Fruit fly (Drosophila melanogaster) whole organism, prepupa: Measurements from ENCODE around the gene prt.

Experiments used
- Blimp-1 ChIP-seq: fragments of 200-800 bp; sonication (Bioruptor generic); optimal IDR thresholded peaks from 3 replicates; lab custom pipeline; 2017; ENCODE audit warnings: missing biosample characterization, missing genetic modification characterization, mild to moderate bottlenecking, moderate library complexity, missing genetic modification reagents
- CG10631 ChIP-seq: fragments of 200-800 bp; sonication (Bioruptor generic); optimal IDR thresholded peaks from 2 replicates; lab custom pipeline; 2016; ENCODE audit warnings: missing biosample characterization, missing genetic modification characterization
- CG11294 ChIP-seq: fragments of 200-800 bp; sonication (Bioruptor generic); IDR thresholded peaks from 2 replicates; pipeline ENCODE4 v1.3.6; 2022; ENCODE audit warnings: missing biosample characterization, missing genetic modification characterization
- CG11762 ChIP-seq: fragments of 200-800 bp; sonication (Bioruptor generic); optimal IDR thresholded peaks from 3 replicates; lab custom pipeline; 2016; ENCODE audit warnings: missing biosample characterization, missing genetic modification characterization; ENCODE audit not compliant: insufficient read depth
- CG1621 ChIP-seq: fragments of 200-800 bp; sonication (Bioruptor generic); optimal IDR thresholded peaks from 3 replicates; lab custom pipeline; 2018; ENCODE audit warnings: missing biosample characterization, mild to moderate bottlenecking, missing genetic modification characterization
- CG3032 ChIP-seq: fragments of 200-800 bp; optimal IDR thresholded peaks from 2 replicates; lab custom pipeline; 2019; ENCODE audit warnings: missing biosample characterization, mild to moderate bottlenecking, missing genetic modification characterization, moderate library complexity
- CG31627 ChIP-seq: fragments of 200-800 bp; sonication (Bioruptor generic); optimal IDR thresholded peaks from 3 replicates; lab custom pipeline; 2016; ENCODE audit warnings: missing biosample characterization, missing genetic modification characterization
- CG32006 ChIP-seq: fragments of 200-800 bp; sonication (Bioruptor generic); optimal IDR thresholded peaks from 3 replicates; lab custom pipeline; 2017; ENCODE audit warnings: missing biosample characterization, mild to moderate bottlenecking, missing genetic modification characterization
- CG34406 ChIP-seq: fragments of 200-800 bp; sonication (Bioruptor generic); optimal IDR thresholded peaks from 3 replicates; lab custom pipeline; 2016; ENCODE audit warnings: missing biosample characterization, missing genetic modification characterization
- CG3919 ChIP-seq: fragments of 200-800 bp; sonication (Bioruptor generic); optimal IDR thresholded peaks from 3 replicates; lab custom pipeline; 2016; ENCODE audit warnings: missing biosample characterization, missing genetic modification characterization
- CG6276 ChIP-seq: fragments of 200-800 bp; sonication (Bioruptor generic); optimal IDR thresholded peaks from 2 replicates; lab custom pipeline; 2017; ENCODE audit warnings: missing biosample characterization, mild to moderate bottlenecking, missing genetic modification characterization
- CG6792 ChIP-seq: fragments of 200-800 bp; sonication (Bioruptor generic); optimal IDR thresholded peaks from 3 replicates; lab custom pipeline; 2016; ENCODE audit warnings: missing biosample characterization, missing genetic modification characterization
- CG6854 ChIP-seq: fragments of 200-800 bp; sonication (Bioruptor generic); optimal IDR thresholded peaks from 2 replicates; lab custom pipeline; 2017; ENCODE audit warnings: missing biosample characterization, mild to moderate bottlenecking, missing genetic modification characterization
- CG7368 ChIP-seq: fragments of 200-800 bp; sonication (Bioruptor generic); optimal IDR thresholded peaks from 3 replicates; lab custom pipeline; 2016; ENCODE audit warnings: missing biosample characterization, missing genetic modification characterization
- CG8119 ChIP-seq: fragments of 200-800 bp; sonication (Bioruptor generic); IDR thresholded peaks from 3 replicates; pipeline ENCODE4 v1.3.6; 2022; ENCODE audit warnings: missing biosample characterization, missing genetic modification characterization
- CG8319 ChIP-seq: fragments of 200-800 bp; sonication (Bioruptor generic); optimal IDR thresholded peaks from 3 replicates; lab custom pipeline; 2016; ENCODE audit warnings: missing biosample characterization, missing genetic modification characterization
- CG8632 ChIP-seq: fragments of 200-800 bp; sonication (Bioruptor generic); optimal IDR thresholded peaks from 3 replicates; lab custom pipeline; 2016; ENCODE audit warnings: missing biosample characterization, missing genetic modification characterization
- CG9139 ChIP-seq: fragments of 200-800 bp; sonication (Bioruptor generic); optimal IDR thresholded peaks from 3 replicates; lab custom pipeline; 2017; ENCODE audit warnings: missing biosample characterization, mild to moderate bottlenecking, missing genetic modification characterization
- Eip75B ChIP-seq: fragments of 200-800 bp; sonication (Bioruptor generic); optimal IDR thresholded peaks from 3 replicates; lab custom pipeline; 2016; ENCODE audit warnings: missing biosample characterization, missing genetic modification characterization
- Eip78C ChIP-seq: fragments of 200-800 bp; sonication (Bioruptor generic); peaks from one replicate; lab custom pipeline; 2016; ENCODE audit warnings: missing biosample characterization, missing genetic modification characterization
- Ets21C ChIP-seq: fragments of 200-800 bp; sonication (Bioruptor generic); optimal IDR thresholded peaks from 3 replicates; lab custom pipeline; 2016; ENCODE audit warnings: missing biosample characterization, missing genetic modification characterization
- Ets96B ChIP-seq: fragments of 200-800 bp; optimal IDR thresholded peaks from 2 replicates; lab custom pipeline; 2019; ENCODE audit warnings: missing biosample characterization, mild to moderate bottlenecking, missing genetic modification characterization, moderate library complexity
- Gug ChIP-seq: fragments of 200-800 bp; sonication (Bioruptor generic); IDR thresholded peaks from 2 replicates; pipeline ENCODE4 v1.3.6; 2022; ENCODE audit warnings: missing biosample characterization, missing genetic modification characterization
- Hr38 ChIP-seq: sonication (Bioruptor generic); optimal IDR thresholded peaks from 2 replicates; lab custom pipeline; 2016; ENCODE audit warnings: missing biosample characterization, missing genetic modification characterization
- Hr39 ChIP-seq: fragments of 200-800 bp; sonication (Bioruptor generic); optimal IDR thresholded peaks from 2 replicates; lab custom pipeline; 2016; ENCODE audit warnings: missing biosample characterization, missing genetic modification characterization
- Hr4 ChIP-seq: fragments of 200-800 bp; sonication (Bioruptor generic); optimal IDR thresholded peaks from 3 replicates; lab custom pipeline; 2016; ENCODE audit warnings: missing biosample characterization, missing genetic modification characterization
- Lpt ChIP-seq: fragments of 200-800 bp; sonication (Bioruptor generic); optimal IDR thresholded peaks from 3 replicates; lab custom pipeline; 2016; ENCODE audit warnings: missing biosample characterization, missing genetic modification characterization
- Met ChIP-seq: fragments of 200-800 bp; sonication (Bioruptor generic); optimal IDR thresholded peaks from 3 replicates; lab custom pipeline; 2016; ENCODE audit warnings: missing biosample characterization, missing genetic modification characterization
- OdsH ChIP-seq: fragments of 200-800 bp; sonication (Bioruptor generic); optimal IDR thresholded peaks from 3 replicates; lab custom pipeline; 2016; ENCODE audit warnings: missing biosample characterization, missing genetic modification characterization
- Smox ChIP-seq: fragments of 200-800 bp; sonication (Bioruptor generic); optimal IDR thresholded peaks from 3 replicates; lab custom pipeline; 2016; ENCODE audit warnings: missing biosample characterization, missing genetic modification characterization
- Sox102F ChIP-seq: fragments of 200-800 bp; sonication (Bioruptor generic); optimal IDR thresholded peaks from 2 replicates; lab custom pipeline; 2016; ENCODE audit warnings: missing biosample characterization, mild to moderate bottlenecking, missing genetic modification characterization
- Sox15 ChIP-seq: fragments of 200-800 bp; sonication (Bioruptor generic); optimal IDR thresholded peaks from 3 replicates; lab custom pipeline; 2016; ENCODE audit warnings: missing biosample characterization, missing genetic modification characterization
- achi ChIP-seq: fragments of 200-800 bp; sonication (Bioruptor generic); optimal IDR thresholded peaks from 3 replicates; lab custom pipeline; 2016; ENCODE audit warnings: missing biosample characterization, missing genetic modification characterization
- acj6 ChIP-seq: fragments of 200-800 bp; sonication (Bioruptor generic); optimal IDR thresholded peaks from 3 replicates; lab custom pipeline; 2016; ENCODE audit warnings: missing biosample characterization, missing genetic modification characterization
- cyc ChIP-seq: fragments of 200-800 bp; sonication (Bioruptor generic); optimal IDR thresholded peaks from 3 replicates; lab custom pipeline; 2016; ENCODE audit warnings: missing biosample characterization, missing genetic modification characterization
- dsx ChIP-seq: fragments of 200-800 bp; optimal IDR thresholded peaks from 3 replicates; lab custom pipeline; 2019; ENCODE audit warnings: missing biosample characterization, mild to moderate bottlenecking, missing genetic modification characterization, moderate library complexity; ENCODE audit not compliant: poor library complexity, severe bottlenecking
- eg ChIP-seq: fragments of 200-800 bp; sonication (Bioruptor generic); IDR thresholded peaks from 3 replicates; pipeline ENCODE4 v1.3.6; 2022; ENCODE audit warnings: missing biosample characterization, missing genetic modification characterization
- esn ChIP-seq: fragments of 200-800 bp; sonication (Bioruptor generic); optimal IDR thresholded peaks from 2 replicates; lab custom pipeline; 2016; ENCODE audit warnings: missing biosample characterization, mild to moderate bottlenecking, missing genetic modification characterization, moderate library complexity
- fd85E ChIP-seq: fragments of 200-800 bp; sonication (Bioruptor generic); optimal IDR thresholded peaks from 3 replicates; lab custom pipeline; 2016; ENCODE audit warnings: missing biosample characterization, missing genetic modification characterization
- fkh ChIP-seq: fragments of 200-800 bp; sonication (Bioruptor generic); optimal IDR thresholded peaks from 3 replicates; lab custom pipeline; 2017; ENCODE audit warnings: missing biosample characterization, mild to moderate bottlenecking, missing genetic modification characterization, moderate library complexity
- net ChIP-seq: fragments of 200-800 bp; sonication (Bioruptor generic); optimal IDR thresholded peaks from 3 replicates; lab custom pipeline; 2016; ENCODE audit warnings: missing biosample characterization, missing genetic modification characterization
- pdm3 ChIP-seq: fragments of 200-800 bp; sonication (Bioruptor generic); optimal IDR thresholded peaks from 3 replicates; lab custom pipeline; 2016; ENCODE audit warnings: missing biosample characterization, missing genetic modification characterization
- ss ChIP-seq, 2 experiments: fragments of 200-800 bp; sonication (Bioruptor generic); optimal IDR thresholded peaks; 2 replicates in 1 of 2; 3 replicates in 1 of 2; lab custom pipeline; 2017 to 2018; ENCODE audit warnings: mild to moderate bottlenecking in 2 of 2, missing biosample characterization in 2 of 2, missing genetic modification characterization in 2 of 2, moderate library complexity in 1 of 2
- svp ChIP-seq: fragments of 200-800 bp; sonication (Bioruptor generic); peaks from one replicate; lab custom pipeline; 2016; ENCODE audit warnings: missing biosample characterization, missing genetic modification characterization
- topi ChIP-seq: fragments of 200-800 bp; sonication (Bioruptor generic); optimal IDR thresholded peaks from 3 replicates; lab custom pipeline; 2016; ENCODE audit warnings: missing biosample characterization, missing genetic modification characterization
- vri ChIP-seq: fragments of 200-800 bp; sonication (Bioruptor generic); optimal IDR thresholded peaks from 3 replicates; lab custom pipeline; 2016; ENCODE audit warnings: missing biosample characterization, mild to moderate bottlenecking, missing genetic modification characterization

prt gene

DNA sequence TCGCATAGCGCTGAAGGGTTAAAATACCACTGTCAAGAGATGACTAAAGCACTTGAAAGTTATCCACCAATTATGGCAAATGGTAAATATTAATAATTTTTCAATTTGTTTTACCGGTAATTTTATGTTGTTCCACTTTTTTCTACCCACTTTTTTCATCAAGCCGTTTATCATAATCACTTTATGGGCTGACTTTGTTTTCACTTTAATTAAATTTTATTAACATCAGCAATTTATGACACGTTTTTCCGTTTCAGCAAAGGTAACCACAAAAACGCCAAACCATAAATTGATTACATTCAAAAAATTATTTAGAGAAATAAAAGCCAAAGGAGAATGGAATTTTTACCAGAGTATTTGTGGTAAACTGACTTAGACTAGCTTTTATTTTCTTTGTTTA is 43.3 kb downstream of the prt start:
- TF ChIP-seq CG11762 (no peak), pdm3 (no peak), Eip78C (GFP tag; lab: Kevin White, UChicago) (peak; percentile 40), CG10631 (GFP tag; lab: Kevin White, UChicago) (no peak), Met (GFP tag; lab: Kevin White, UChicago) (peak; percentile 26)

dm6 chr3R:23652525-23653108 is 46.2 kb downstream of the prt start:
- TF ChIP-seq fd85E (GFP tag; lab: Kevin White, UChicago) (no peak), acj6 (GFP tag; lab: Kevin White, UChicago) (no peak), vri (GFP tag; lab: Kevin White, UChicago) (peak; percentile 90), Smox (GFP tag; lab: Kevin White, UChicago) (peak; percentile 25), Met (GFP tag; lab: Kevin White, UChicago) (peak; percentile 53), CG3032 (no peak), Hr4 (GFP tag; lab: Kevin White, UChicago) (no peak), esn (peak; percentile 44), CG8632 (GFP tag; lab: Kevin White, UChicago) (peak; percentile 34), CG6276 (GFP tag; lab: Kevin White, UChicago) (no peak), Eip75B (GFP tag; lab: Kevin White, UChicago) (no peak), CG3919 (GFP tag; lab: Kevin White, UChicago) (peak; percentile 39), CG34406 (peak; percentile 14), fkh (GFP tag; lab: Kevin White, UChicago) (peak; percentile 97), svp (peak; percentile 50), Gug (GFP tag; lab: Robert Waterston, UW) (no peak), pdm3 (no peak), Sox102F (GFP tag; lab: Kevin White, UChicago) (peak; percentile 44), achi (GFP tag; lab: Kevin White, UChicago) (no peak), OdsH (GFP tag; lab: Kevin White, UChicago) (no peak), CG6854 (no peak), CG10631 (GFP tag; lab: Kevin White, UChicago) (no peak), eg (no peak), Eip78C (GFP tag; lab: Kevin White, UChicago) (peak; percentile 67), CG9139 (GFP tag; lab: Kevin White, UChicago) (no peak), Ets21C (GFP tag; lab: Kevin White, UChicago) (no peak), topi (GFP tag; lab: Kevin White, UChicago) (peak; percentile 13), CG11762 (no peak), CG8119 (no peak), Hr38 (no peak), Hr39 (GFP tag; lab: Kevin White, UChicago) (no peak), Sox15 (GFP tag; lab: Kevin White, UChicago) (no peak), CG7368 (GFP tag; lab: Kevin White, UChicago) (peak; percentile 26), Lpt (GFP tag; lab: Kevin White, UChicago) (no peak), cyc (GFP tag; lab: Kevin White, UChicago) (no peak), CG6792 (peak; percentile 30), net (GFP tag; lab: Kevin White, UChicago) (peak; percentile 4), CG11294 (no peak), CG1621 (no peak), Blimp-1 (GFP tag; lab: Kevin White, UChicago) (no peak), CG32006 (GFP tag; lab: Kevin White, UChicago) (no peak)
- TF ChIP-seq, all 60 proteins: peak for 15

dm6 chr3R:23649831-23650230 is 49.0 kb downstream of the prt start:
- TF ChIP-seq Ets96B (tag; lab: Kevin White, UChicago), result no peak
- TF ChIP-seq acj6 (GFP tag; lab: Kevin White, UChicago), result no peak
- TF ChIP-seq Met (GFP tag; lab: Kevin White, UChicago), result no peak
- TF ChIP-seq CG6792, result no peak
- TF ChIP-seq eg, result no peak
- no peak for TF ChIP-seq dsx
- TF ChIP-seq CG1621, result no peak
- TF ChIP-seq achi (GFP tag; lab: Kevin White, UChicago), result no peak
- TF ChIP-seq CG31627 (GFP tag; lab: Kevin White, UChicago), result no peak
- TF ChIP-seq Lpt (GFP tag; lab: Kevin White, UChicago), result no peak
- TF ChIP-seq CG7368 (GFP tag; lab: Kevin White, UChicago), result no peak
- TF ChIP-seq CG3032, result no peak
- TF ChIP-seq fd85E (GFP tag; lab: Kevin White, UChicago), result no peak
- TF ChIP-seq Hr4 (GFP tag; lab: Kevin White, UChicago), result no peak
- TF ChIP-seq cyc (GFP tag; lab: Kevin White, UChicago), result no peak
- no peak for TF ChIP-seq ss (GFP tag; optimal IDR thresholded peaks at IDR 0.05; lab: Kevin White, UChicago)
- TF ChIP-seq CG8319, result no peak
